Fruit fly (Drosophila melanogaster) whole organism, wandering third instar larva: ENCODE results near the gene CG42240.

Experiments
- Mio ChIP-seq: sonication (Bioruptor generic); optimal IDR thresholded peaks from 2 replicates; lab custom pipeline; 2016; ENCODE audit warnings: missing biosample characterization, missing genetic modification characterization
- OdsH ChIP-seq: fragments of 200-800 bp; sonication (Bioruptor generic); optimal IDR thresholded peaks from 2 replicates; lab custom pipeline; 2016; ENCODE audit warnings: missing biosample characterization, mild to moderate bottlenecking, missing genetic modification characterization
- ey ChIP-seq: fragments of 200-800 bp; sonication (Bioruptor generic); optimal IDR thresholded peaks from 2 replicates; lab custom pipeline; 2016; ENCODE audit warnings: missing biosample characterization, missing genetic modification characterization
- h ChIP-seq: fragments of 200-800 bp; sonication (Bioruptor generic); optimal IDR thresholded peaks from 3 replicates; lab custom pipeline; 2016; ENCODE audit warnings: missing biosample characterization, mild to moderate bottlenecking, missing genetic modification characterization
- psq ChIP-seq: fragments of 200-800 bp; sonication (Bioruptor generic); optimal IDR thresholded peaks from 3 replicates; lab custom pipeline; 2017; ENCODE audit warnings: missing biosample characterization, mild to moderate bottlenecking, missing genetic modification characterization, moderate library complexity
- rgr ChIP-seq: fragments of 200-800 bp; sonication (Bioruptor generic); optimal IDR thresholded peaks from 3 replicates; lab custom pipeline; 2016; ENCODE audit warnings: missing biosample characterization, mild to moderate bottlenecking, missing genetic modification characterization
- tai ChIP-seq: sonication (Bioruptor generic); optimal IDR thresholded peaks from 2 replicates; lab custom pipeline; 2016; ENCODE audit warnings: missing biosample characterization, missing genetic modification characterization

dm6 chrX:6355090-6355679 lies 24.5 kb downstream of the CG42240 start:
- TF ChIP-seq h (GFP tag; lab: Kevin White, UChicago) (no peak), rgr (no peak), psq (no peak), tai (GFP tag; lab: Kevin White, UChicago) (no peak), Mio (GFP tag; lab: Kevin White, UChicago) (no peak), OdsH (GFP tag; lab: Kevin White, UChicago) (no peak), ey (GFP tag; lab: Kevin White, UChicago) (no peak)
